Worm (Caenorhabditis elegans) whole organism, L3 larva: ENCODE measurements around the gene hum-4.
A peak's percentile ranks its signal among the peaks of the same experiment; 100 is the strongest.

Experiments
- R02D3.7 ChIP-seq: fragments of 150-350 bp; optimal IDR thresholded peaks from 2 replicates; lab custom pipeline; 2014; ENCODE audit warnings: missing biosample characterization, missing genetic modification characterization
- ZK546.5 ChIP-seq: sonication (generic microtip); optimal IDR thresholded peaks from 2 replicates; lab custom pipeline; 2017; ENCODE audit warnings: missing biosample characterization, missing genetic modification characterization
- aly-2 ChIP-seq: fragments of 150-350 bp; optimal IDR thresholded peaks from 2 replicates; lab custom pipeline; 2014; ENCODE audit warnings: missing biosample characterization, missing genetic modification characterization
- ama-1 ChIP-seq: fragments of 150-350 bp; optimal IDR thresholded peaks from 2 replicates; lab custom pipeline; 2018
- ceh-16 ChIP-seq: sonication (generic microtip); optimal IDR thresholded peaks from 2 replicates; lab custom pipeline; 2017; ENCODE audit warnings: missing biosample characterization, missing genetic modification characterization
- ceh-28 ChIP-seq: fragments of 150-350 bp; optimal IDR thresholded peaks from 2 replicates; lab custom pipeline; 2014; ENCODE audit warnings: missing biosample characterization, missing genetic modification reagents, missing genetic modification characterization
- ceh-82 ChIP-seq: fragments of 150-350 bp; optimal IDR thresholded peaks from 2 replicates; lab custom pipeline; 2014; ENCODE audit warnings: missing biosample characterization, missing genetic modification characterization
- ceh-9 ChIP-seq: sonication (generic microtip); optimal IDR thresholded peaks from 2 replicates; lab custom pipeline; 2018; ENCODE audit warnings: missing biosample characterization, missing genetic modification characterization
- daf-12 ChIP-seq: fragments of 150-350 bp; optimal IDR thresholded peaks from 2 replicates; lab custom pipeline; 2014; ENCODE audit warnings: missing biosample characterization, missing genetic modification reagents, missing genetic modification characterization
- egl-5 ChIP-seq: fragments of 150-350 bp; optimal IDR thresholded peaks from 2 replicates; lab custom pipeline; 2017; ENCODE audit warnings: missing biosample characterization, missing genetic modification reagents, missing genetic modification characterization, inconsistent platforms
- elt-2 ChIP-seq: sonication (generic microtip); optimal IDR thresholded peaks from 2 replicates; lab custom pipeline; 2016; ENCODE audit warnings: missing genetic modification reagents, mild to moderate bottlenecking, missing genetic modification characterization, missing compliant biosample characterization
- eor-1 ChIP-seq, 2 experiments: fragments of 150-350 bp; optimal IDR thresholded peaks; 2 replicates each; lab custom pipeline; 2014 to 2018; ENCODE audit warnings: missing biosample characterization in 2 of 2, missing genetic modification characterization in 2 of 2
- fkh-10 ChIP-seq: sonication (generic microtip); optimal IDR thresholded peaks from 2 replicates; lab custom pipeline; 2017; ENCODE audit warnings: missing biosample characterization, missing genetic modification reagents, missing genetic modification characterization
- fkh-2 ChIP-seq: fragments of 150-350 bp; optimal IDR thresholded peaks from 2 replicates; lab custom pipeline; 2014; ENCODE audit warnings: missing biosample characterization, missing genetic modification reagents, missing genetic modification characterization
- fos-1 ChIP-seq: fragments of 150-350 bp; optimal IDR thresholded peaks from 2 replicates; lab custom pipeline; 2014; ENCODE audit warnings: missing biosample characterization, missing genetic modification characterization
- hmg-11 ChIP-seq: sonication (generic microtip); optimal IDR thresholded peaks from 2 replicates; lab custom pipeline; 2016; ENCODE audit warnings: missing genetic modification characterization, missing compliant biosample characterization
- jun-1 ChIP-seq: fragments of 150-350 bp; optimal IDR thresholded peaks from 2 replicates; lab custom pipeline; 2014; ENCODE audit warnings: missing biosample characterization, missing genetic modification reagents, missing genetic modification characterization
- lin-39 ChIP-seq: fragments of 150-350 bp; optimal IDR thresholded peaks from 2 replicates; lab custom pipeline; 2018; ENCODE audit warnings: missing biosample characterization, missing genetic modification reagents, missing genetic modification characterization
- mdl-1 ChIP-seq: fragments of 150-350 bp; optimal IDR thresholded peaks from 2 replicates; lab custom pipeline; 2014; ENCODE audit warnings: missing biosample characterization, missing genetic modification characterization
- mml-1 ChIP-seq: fragments of 150-350 bp; sonication (generic microtip); optimal IDR thresholded peaks from 3 replicates; lab custom pipeline; 2014; ENCODE audit warnings: missing biosample characterization, missing genetic modification characterization
- nfya-1 ChIP-seq: sonication (generic microtip); optimal IDR thresholded peaks from 2 replicates; lab custom pipeline; 2017; ENCODE audit warnings: missing genetic modification characterization, mild to moderate bottlenecking, missing compliant biosample characterization, antibody characterized with exemption, moderate library complexity; ENCODE audit not compliant: insufficient read depth
- nhr-11 ChIP-seq: fragments of 150-350 bp; optimal IDR thresholded peaks from 2 replicates; lab custom pipeline; 2014; ENCODE audit warnings: missing biosample characterization, missing genetic modification characterization
- nhr-23 ChIP-seq: fragments of 150-350 bp; optimal IDR thresholded peaks from 2 replicates; lab custom pipeline; 2014; ENCODE audit warnings: missing biosample characterization, missing genetic modification reagents, missing genetic modification characterization
- nhr-237 ChIP-seq: fragments of 150-350 bp; optimal IDR thresholded peaks from 2 replicates; lab custom pipeline; 2014; ENCODE audit warnings: missing biosample characterization, missing genetic modification characterization
- nhr-25 ChIP-seq: sonication (generic microtip); optimal IDR thresholded peaks from 2 replicates; lab custom pipeline; 2017; ENCODE audit warnings: missing biosample characterization, missing genetic modification characterization
- nhr-28 ChIP-seq: fragments of 150-350 bp; optimal IDR thresholded peaks from 2 replicates; lab custom pipeline; 2014; ENCODE audit warnings: missing biosample characterization, missing genetic modification characterization
- nhr-43 ChIP-seq: sonication (generic microtip); optimal IDR thresholded peaks from 2 replicates; lab custom pipeline; 2016; ENCODE audit warnings: mild to moderate bottlenecking, missing genetic modification characterization, missing compliant biosample characterization; ENCODE audit not compliant: poor library complexity, severe bottlenecking
- nhr-67 ChIP-seq: fragments of 150-350 bp; optimal IDR thresholded peaks from 2 replicates; lab custom pipeline; 2014; ENCODE audit warnings: missing biosample characterization, missing genetic modification characterization
- nhr-76 ChIP-seq: fragments of 150-350 bp; sonication (generic microtip); optimal IDR thresholded peaks from 5 replicates; lab custom pipeline; 2014; ENCODE audit warnings: missing biosample characterization, missing genetic modification characterization
- nhr-77 ChIP-seq: fragments of 150-350 bp; optimal IDR thresholded peaks from 2 replicates; lab custom pipeline; 2014; ENCODE audit warnings: missing biosample characterization, missing genetic modification characterization
- pha-4 ChIP-seq: fragments of 150-350 bp; optimal IDR thresholded peaks from 2 replicates; lab custom pipeline; 2014; ENCODE audit warnings: missing biosample characterization, missing genetic modification reagents, missing genetic modification characterization
- pqm-1 ChIP-seq: fragments of 150-350 bp; optimal IDR thresholded peaks from 2 replicates; lab custom pipeline; 2017; ENCODE audit warnings: missing biosample characterization, missing genetic modification characterization, inconsistent platforms
- sea-2 ChIP-seq: fragments of 150-350 bp; sonication (generic microtip); optimal IDR thresholded peaks from 4 replicates; lab custom pipeline; 2014; ENCODE audit warnings: missing biosample characterization, missing genetic modification reagents, missing genetic modification characterization
- skn-1 ChIP-seq: fragments of 150-350 bp; optimal IDR thresholded peaks from 2 replicates; lab custom pipeline; 2014; ENCODE audit warnings: missing biosample characterization, missing genetic modification characterization
- unc-62 ChIP-seq: fragments of 150-350 bp; sonication (generic microtip); optimal IDR thresholded peaks from 4 replicates; lab custom pipeline; 2014; ENCODE audit warnings: missing biosample characterization, missing genetic modification reagents, missing genetic modification characterization
- zag-1 ChIP-seq: fragments of 150-350 bp; optimal IDR thresholded peaks from 2 replicates; lab custom pipeline; 2014; ENCODE audit warnings: missing biosample characterization, missing genetic modification characterization
- ztf-11 ChIP-seq: fragments of 150-350 bp; optimal IDR thresholded peaks from 2 replicates; lab custom pipeline; 2014; ENCODE audit warnings: missing biosample characterization, missing genetic modification characterization
- ztf-4 ChIP-seq: fragments of 150-350 bp; optimal IDR thresholded peaks from 2 replicates; lab custom pipeline; 2014; ENCODE audit warnings: missing biosample characterization, missing genetic modification characterization

hum-4 gene

DNA sequence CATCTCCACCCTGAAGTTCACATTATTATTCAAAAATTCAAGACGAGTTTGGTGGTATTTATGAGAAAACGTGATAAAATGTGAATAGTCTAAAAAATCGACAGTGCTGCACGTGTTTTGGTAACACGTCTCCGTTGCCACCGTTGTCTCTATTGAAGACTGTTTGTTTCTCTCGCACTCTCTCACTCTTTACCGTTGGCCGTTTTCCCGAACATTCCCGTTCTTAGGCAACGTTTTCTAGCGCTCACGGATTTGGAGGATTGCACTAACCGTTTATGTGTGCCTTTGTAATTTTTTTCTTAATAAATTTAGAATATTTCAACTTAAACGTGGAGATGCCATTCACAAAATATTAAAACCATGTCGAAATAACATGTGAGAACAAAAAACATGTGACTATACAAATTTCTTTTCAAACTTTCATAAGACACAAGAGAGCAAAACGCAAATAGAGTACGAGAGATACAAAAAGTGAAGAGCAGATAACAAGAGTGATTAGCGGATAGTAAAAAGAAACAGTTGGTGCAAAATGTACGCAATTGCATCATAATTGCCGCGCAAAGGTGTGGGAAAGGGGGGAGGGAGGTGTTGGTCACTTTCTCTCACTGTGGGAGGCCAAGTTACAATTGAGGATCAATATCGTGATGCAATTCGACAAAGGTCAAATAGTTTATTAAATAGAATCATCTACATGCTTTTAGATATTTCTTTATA lies 18.4 kb downstream of the hum-4 start, which contains the start of gene pek-1:
TSS of gene pek-1 (minus strand) at position 51 of the 714 bp plus-strand sequence.
- TF ChIP-seq lin-39 (tag; lab: Kevin White, UChicago) = no peak
- peak; percentile 75 for TF ChIP-seq pha-4 (tag; lab: Kevin White, UChicago)
- TF ChIP-seq jun-1 = peak; percentile 83
- peak; percentile 11 for TF ChIP-seq pqm-1 (tag; lab: Kevin White, UChicago)
- peak; percentile 66 for TF ChIP-seq nhr-25 (tag; lab: Kevin White, UChicago)
- TF ChIP-seq skn-1 = peak; percentile 2
- TF ChIP-seq nfya-1 (tag; lab: Kevin White, UChicago) = peak; percentile 14
- TF ChIP-seq sea-2 (GFP tag; lab: Kevin White, UChicago) = no peak
- no peak for TF ChIP-seq ceh-28 (tag; lab: Kevin White, UChicago)
- peak; percentile 63 for TF ChIP-seq nhr-23 (tag; lab: Kevin White, UChicago)
- no peak for TF ChIP-seq ceh-9 (tag; lab: Kevin White, UChicago)
- TF ChIP-seq hmg-11 (tag; lab: Kevin White, UChicago) = peak; percentile 25
- TF ChIP-seq nhr-43 (tag; lab: Kevin White, UChicago) = peak; percentile 2
- TF ChIP-seq nhr-67 (tag; lab: Kevin White, UChicago) = no peak
- no peak for TF ChIP-seq ceh-16 (tag; lab: Kevin White, UChicago)
- peak; percentile 72 for TF ChIP-seq elt-2
- peak; percentile 52 for TF ChIP-seq egl-5
- TF ChIP-seq mdl-1 (tag; lab: Kevin White, UChicago) = peak; percentile 20

DNA sequence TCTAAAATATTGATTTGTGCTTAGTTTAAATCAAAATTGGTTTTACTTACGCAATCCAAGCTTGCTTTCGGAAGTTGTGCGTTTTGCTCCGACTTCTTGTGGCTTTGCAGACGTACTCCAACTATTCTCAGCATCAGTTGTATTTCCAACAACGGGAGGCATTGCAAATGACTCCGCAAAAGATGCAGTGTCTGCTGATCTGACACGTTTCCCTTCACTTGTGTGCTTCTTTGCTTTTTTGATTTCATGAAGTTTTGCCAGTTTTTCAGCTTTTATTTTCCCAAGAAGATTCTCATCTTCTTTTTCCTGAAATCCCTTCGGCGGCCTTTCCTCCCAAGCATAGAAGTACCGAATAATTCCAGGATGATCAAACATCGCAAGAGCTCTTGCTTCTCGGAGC lies 21.7 kb downstream of the hum-4 start:
- no peak for TF ChIP-seq pqm-1 (tag; lab: Kevin White, UChicago)
- no peak for TF ChIP-seq fkh-2 (tag; lab: Kevin White, UChicago)
- no peak for TF ChIP-seq aly-2
- TF ChIP-seq nhr-28 (tag; lab: Kevin White, UChicago) = no peak
- no peak for TF ChIP-seq nhr-76 (tag; lab: Kevin White, UChicago)
- TF ChIP-seq eor-1 (tag; optimal IDR thresholded peaks at IDR 0.05; lab: Kevin White, UChicago) = no peak
- TF ChIP-seq nhr-237 = no peak
- no peak for TF ChIP-seq mml-1 (tag; lab: Kevin White, UChicago)
- no peak for TF ChIP-seq ZK546.5 (tag; lab: Kevin White, UChicago)
- no peak for TF ChIP-seq skn-1
- no peak for TF ChIP-seq nhr-25 (tag; lab: Kevin White, UChicago)
- no peak for TF ChIP-seq ztf-4 (tag; lab: Kevin White, UChicago)
- no peak for TF ChIP-seq R02D3.7 (tag; lab: Kevin White, UChicago)
- TF ChIP-seq hmg-11 (tag; lab: Kevin White, UChicago) = no peak
- TF ChIP-seq nhr-43 (tag; lab: Kevin White, UChicago) = no peak
- no peak for TF ChIP-seq elt-2
- TF ChIP-seq egl-5 = no peak
- TF ChIP-seq, all 47 proteins: peak for 0

ce11 chrX:11409457-11409856 lies 23.9 kb downstream of the hum-4 start:
- TF ChIP-seq mml-1 (tag; lab: Kevin White, UChicago) = no peak
- TF ChIP-seq egl-5 = peak; percentile 86
- TF ChIP-seq elt-2 = peak; percentile 78
- TF ChIP-seq ceh-82 (tag; lab: Kevin White, UChicago) = no peak
- no peak for TF ChIP-seq nhr-76 (tag; lab: Kevin White, UChicago)
- no peak for TF ChIP-seq ceh-28 (tag; lab: Kevin White, UChicago)
- TF ChIP-seq ztf-4 (tag; lab: Kevin White, UChicago) = no peak
- TF ChIP-seq nfya-1 (tag; lab: Kevin White, UChicago) = peak; percentile 8
- peak; percentile 91 for TF ChIP-seq pqm-1 (tag; lab: Kevin White, UChicago)
- TF ChIP-seq jun-1 = peak; percentile 87
- TF ChIP-seq fos-1 (tag; lab: Kevin White, UChicago) = peak; percentile 71
- no peak for TF ChIP-seq unc-62 (GFP tag; lab: Kevin White, UChicago)
- TF ChIP-seq nhr-25 (tag; lab: Kevin White, UChicago) = no peak
- TF ChIP-seq nhr-43 (tag; lab: Kevin White, UChicago) = no peak
- no peak for TF ChIP-seq nhr-11 (tag; lab: Kevin White, UChicago)
- no peak for TF ChIP-seq sea-2 (GFP tag; lab: Kevin White, UChicago)
- TF ChIP-seq pha-4 (tag; lab: Kevin White, UChicago) = peak; percentile 78
- no peak for TF ChIP-seq nhr-67 (tag; lab: Kevin White, UChicago)
- no peak for TF ChIP-seq zag-1 (tag; lab: Kevin White, UChicago)
- no peak for TF ChIP-seq nhr-77
- TF ChIP-seq daf-12 (tag; lab: Kevin White, UChicago) = no peak
- TF ChIP-seq fkh-10 (GFP tag; lab: Kevin White, UChicago) = no peak
- no peak for TF ChIP-seq ama-1 (lab: Kevin White, UChicago)
- no peak for TF ChIP-seq ztf-11 (tag; lab: Kevin White, UChicago)
- no peak for TF ChIP-seq lin-39 (tag; lab: Kevin White, UChicago)
- TF ChIP-seq, all 47 proteins: peak for 7
